Worm (Caenorhabditis elegans) whole organism, L3 larva: Measurements from ENCODE around the gene srx-131.

ENCODE experiments used
- ceh-82 ChIP-seq: fragments of 150-350 bp; optimal IDR thresholded peaks from 2 replicates; lab custom pipeline; 2014; ENCODE audit warnings: missing biosample characterization, missing genetic modification characterization
- egl-5 ChIP-seq: fragments of 150-350 bp; optimal IDR thresholded peaks from 2 replicates; lab custom pipeline; 2017; ENCODE audit warnings: missing biosample characterization, missing genetic modification reagents, missing genetic modification characterization, inconsistent platforms
- elt-1 ChIP-seq: fragments of 150-350 bp; optimal IDR thresholded peaks from 2 replicates; lab custom pipeline; 2014; ENCODE audit warnings: missing biosample characterization, missing genetic modification characterization
- elt-2 ChIP-seq: sonication (generic microtip); optimal IDR thresholded peaks from 2 replicates; lab custom pipeline; 2016; ENCODE audit warnings: missing genetic modification reagents, mild to moderate bottlenecking, missing genetic modification characterization, missing compliant biosample characterization
- elt-3 ChIP-seq, 3 experiments: fragments of 150-350 bp in 1 of 3; sonication (generic microtip) in 2 of 3; optimal IDR thresholded peaks; 2 replicates in 2 of 3; 4 replicates in 1 of 3; lab custom pipeline; 2014 to 2017; ENCODE audit warnings: missing biosample characterization in 3 of 3, missing genetic modification characterization in 3 of 3
- hmg-11 ChIP-seq: sonication (generic microtip); optimal IDR thresholded peaks from 2 replicates; lab custom pipeline; 2016; ENCODE audit warnings: missing genetic modification characterization, missing compliant biosample characterization
- jun-1 ChIP-seq: fragments of 150-350 bp; optimal IDR thresholded peaks from 2 replicates; lab custom pipeline; 2014; ENCODE audit warnings: missing biosample characterization, missing genetic modification reagents, missing genetic modification characterization
- lin-15B ChIP-seq: fragments of 150-350 bp; optimal IDR thresholded peaks from 2 replicates; lab custom pipeline; 2014; ENCODE audit warnings: missing biosample characterization, missing genetic modification characterization
- nfya-1 ChIP-seq: sonication (generic microtip); optimal IDR thresholded peaks from 2 replicates; lab custom pipeline; 2017; ENCODE audit warnings: missing genetic modification characterization, mild to moderate bottlenecking, missing compliant biosample characterization, antibody characterized with exemption, moderate library complexity; ENCODE audit not compliant: insufficient read depth
- nhr-11 ChIP-seq: fragments of 150-350 bp; optimal IDR thresholded peaks from 2 replicates; lab custom pipeline; 2014; ENCODE audit warnings: missing biosample characterization, missing genetic modification characterization
- nhr-23 ChIP-seq: fragments of 150-350 bp; optimal IDR thresholded peaks from 2 replicates; lab custom pipeline; 2014; ENCODE audit warnings: missing biosample characterization, missing genetic modification reagents, missing genetic modification characterization
- nhr-237 ChIP-seq: fragments of 150-350 bp; optimal IDR thresholded peaks from 2 replicates; lab custom pipeline; 2014; ENCODE audit warnings: missing biosample characterization, missing genetic modification characterization
- nhr-25 ChIP-seq: sonication (generic microtip); optimal IDR thresholded peaks from 2 replicates; lab custom pipeline; 2017; ENCODE audit warnings: missing biosample characterization, missing genetic modification characterization
- nhr-43 ChIP-seq: sonication (generic microtip); optimal IDR thresholded peaks from 2 replicates; lab custom pipeline; 2016; ENCODE audit warnings: mild to moderate bottlenecking, missing genetic modification characterization, missing compliant biosample characterization; ENCODE audit not compliant: poor library complexity, severe bottlenecking
- pqm-1 ChIP-seq: fragments of 150-350 bp; optimal IDR thresholded peaks from 2 replicates; lab custom pipeline; 2017; ENCODE audit warnings: missing biosample characterization, missing genetic modification characterization, inconsistent platforms
- unc-62 ChIP-seq: fragments of 150-350 bp; sonication (generic microtip); optimal IDR thresholded peaks from 4 replicates; lab custom pipeline; 2014; ENCODE audit warnings: missing biosample characterization, missing genetic modification reagents, missing genetic modification characterization
- ztf-11 ChIP-seq: fragments of 150-350 bp; optimal IDR thresholded peaks from 2 replicates; lab custom pipeline; 2014; ENCODE audit warnings: missing biosample characterization, missing genetic modification characterization

Gene srx-131

ce11 chrV:13892457-13893375, 47.5 kb downstream of the srx-131 start, which contains the start of gene sptl-3:
Gene sptl-3, plus strand, starts transcription at chrV:13893325.
- TF ChIP-seq lin-15B (tag; lab: Kevin White, UChicago): peak; percentile 54
- peak; percentile 3 for TF ChIP-seq hmg-11 (tag; lab: Kevin White, UChicago)
- peak; percentile 92 for TF ChIP-seq elt-2 (tag; lab: Kevin White, UChicago)
- TF ChIP-seq nhr-25 (tag; lab: Kevin White, UChicago): peak; percentile 48
- peak; percentile 0 to 46 (median 14) for TF ChIP-seq elt-3 (tag; optimal IDR thresholded peaks at IDR 0.05; lab: Kevin White, UChicago)
- TF ChIP-seq nhr-237 (tag; lab: Kevin White, UChicago): no peak
- TF ChIP-seq ceh-82: no peak
- peak; percentile 56 for TF ChIP-seq jun-1 (tag; lab: Kevin White, UChicago)
- no peak for TF ChIP-seq elt-1 (tag; lab: Kevin White, UChicago)
- TF ChIP-seq egl-5: no peak
- peak; percentile 71 for TF ChIP-seq nhr-43 (tag; lab: Kevin White, UChicago)
- peak; percentile 18 for TF ChIP-seq pqm-1 (tag; lab: Kevin White, UChicago)
- TF ChIP-seq nhr-23 (tag; lab: Kevin White, UChicago): peak; percentile 53
- no peak for TF ChIP-seq nhr-11
- no peak for TF ChIP-seq ztf-11 (tag; lab: Kevin White, UChicago)
- TF ChIP-seq unc-62 (GFP tag; lab: Kevin White, UChicago): no peak
- peak; percentile 18 for TF ChIP-seq nfya-1

ce11 chrV:13893583-13893982, 48.3 kb downstream of the srx-131 start:
- TF ChIP-seq nhr-25 (tag; lab: Kevin White, UChicago) (no peak), pqm-1 (tag; lab: Kevin White, UChicago) (peak; percentile 92), elt-2 (tag; lab: Kevin White, UChicago) (peak; percentile 93)
